Worm (Caenorhabditis elegans): ENCODE results near the gene C05D11.8.

Gene C05D11.8

ce11 chrIII:6411914-6412313 lies 15.2 kb downstream of the C05D11.8 start, which contains the start of gene C05D11.5:
Gene C05D11.5, minus strand, starts transcription at chrIII:6412014.
- TF ChIP-seq swsn-7 (tag; optimal IDR thresholded peaks at IDR 0.05), result no peak
- TF ChIP-seq nhr-71 (tag; optimal IDR thresholded peaks at IDR 0.05), result no peak
- TF ChIP-seq ceh-82 (tag; optimal IDR thresholded peaks at IDR 0.05), result no peak
- no peak for TF ChIP-seq ztf-11 (tag; optimal IDR thresholded peaks at IDR 0.05)
- no peak for TF ChIP-seq C16A3.4 (tag; optimal IDR thresholded peaks at IDR 0.05)
- TF ChIP-seq ces-1 (GFP tag; optimal IDR thresholded peaks at IDR 0.05), result no peak
- TF ChIP-seq nhr-85 (tag), result no peak
- no peak for TF ChIP-seq fkh-4 (tag; optimal IDR thresholded peaks at IDR 0.05; ENCODE audit: borderline replicate concordance)
- no peak for TF ChIP-seq tbx-2 (tag; optimal IDR thresholded peaks at IDR 0.05)
- TF ChIP-seq sox-4 (tag; optimal IDR thresholded peaks at IDR 0.05), result no peak
- no peak for TF ChIP-seq dsc-1 (tag; optimal IDR thresholded peaks at IDR 0.05)

- no peak for TF ChIP-seq zip-4 (GFP tag; optimal IDR thresholded peaks at IDR 0.05)
- TF ChIP-seq C04F5.9 (tag; optimal IDR thresholded peaks at IDR 0.05), result no peak
- TF ChIP-seq unc-86 (tag; optimal IDR thresholded peaks at IDR 0.05), result no peak
- TF ChIP-seq nhr-47 (tag; optimal IDR thresholded peaks at IDR 0.05), result no peak
- TF ChIP-seq egl-13 (tag; optimal IDR thresholded peaks at IDR 0.05), result no peak
- TF ChIP-seq efl-3 (GFP tag; optimal IDR thresholded peaks at IDR 0.05), result no peak
- no peak for TF ChIP-seq fkh-8 (tag; optimal IDR thresholded peaks at IDR 0.05)
- TF ChIP-seq mdl-1 (tag; optimal IDR thresholded peaks at IDR 0.05), result no peak
- peak; percentile 11 for TF ChIP-seq snu-23 (GFP tag; optimal IDR thresholded peaks at IDR 0.05)
- TF ChIP-seq dpl-1 (GFP tag; optimal IDR thresholded peaks at IDR 0.05), result no peak
- TF ChIP-seq nhr-76 (tag; optimal IDR thresholded peaks at IDR 0.05), result no peak
- no peak for TF ChIP-seq nhr-11 (tag; optimal IDR thresholded peaks at IDR 0.05)
- no peak for TF ChIP-seq sup-37 (GFP tag; optimal IDR thresholded peaks at IDR 0.05)
- TF ChIP-seq aly-2 (tag; optimal IDR thresholded peaks at IDR 0.05), result no peak
- TF ChIP-seq tbx-2 (tag; optimal IDR thresholded peaks at IDR 0.05), result no peak
- TF ChIP-seq ztf-11 (tag; optimal IDR thresholded peaks at IDR 0.05), result no peak
- TF ChIP-seq nhr-71 (tag; optimal IDR thresholded peaks at IDR 0.05), result peak; percentile 35
- no peak for TF ChIP-seq skn-1 (tag; optimal IDR thresholded peaks at IDR 0.05)
- TF ChIP-seq elt-2 (tag; optimal IDR thresholded peaks at IDR 0.05), result peak; percentile 25
- TF ChIP-seq nhr-77 (tag; optimal IDR thresholded peaks at IDR 0.05), result no peak
- TF ChIP-seq zag-1 (tag; optimal IDR thresholded peaks at IDR 0.05), result no peak
- no peak for TF ChIP-seq fos-1 (tag; optimal IDR thresholded peaks at IDR 0.05)
- TF ChIP-seq Y116A8C.19 (tag; optimal IDR thresholded peaks at IDR 0.05; ENCODE audit: borderline replicate concordance), result no peak
- no peak for TF ChIP-seq pag-3 (tag; optimal IDR thresholded peaks at IDR 0.05; ENCODE audit: borderline replicate concordance, insufficient read depth)
- no peak for TF ChIP-seq F16B12.6 (tag; optimal IDR thresholded peaks at IDR 0.05)
- no peak for TF ChIP-seq ztf-4 (tag; optimal IDR thresholded peaks at IDR 0.05)
- no peak for TF ChIP-seq vab-15 (tag; optimal IDR thresholded peaks at IDR 0.05)
- TF ChIP-seq lin-13 (GFP tag; optimal IDR thresholded peaks at IDR 0.05), result no peak
- no peak for TF ChIP-seq hpl-2 (GFP tag; optimal IDR thresholded peaks at IDR 0.05)
- no peak for TF ChIP-seq tlp-1 (tag; optimal IDR thresholded peaks at IDR 0.05)
- TF ChIP-seq ceh-90 (tag; optimal IDR thresholded peaks at IDR 0.05), result no peak
- no peak for TF ChIP-seq sptf-1 (tag; optimal IDR thresholded peaks at IDR 0.05)
- TF ChIP-seq lin-35 (GFP tag; optimal IDR thresholded peaks at IDR 0.05), result peak in 1 of 2 experiments; percentile 29
- peak; percentile 61 for TF ChIP-seq nhr-85 (tag)
- TF ChIP-seq isw-1 (GFP tag; IDR thresholded peaks at IDR 0.05), result no peak
- no peak for TF ChIP-seq hlh-17 (GFP tag; optimal IDR thresholded peaks at IDR 0.05; ENCODE audit: borderline replicate concordance)
- no peak for TF ChIP-seq ces-1 (GFP tag; optimal IDR thresholded peaks at IDR 0.05)
- TF ChIP-seq nhr-84 (tag; optimal IDR thresholded peaks at IDR 0.05), result no peak
- peak; percentile 33 for TF ChIP-seq blmp-1 (tag; optimal IDR thresholded peaks at IDR 0.05)
- no peak for TF ChIP-seq ets-5 (GFP tag; IDR thresholded peaks at IDR 0.05)
- no peak for TF ChIP-seq egl-27 (tag; optimal IDR thresholded peaks at IDR 0.05)
- TF ChIP-seq C16A3.4 (tag; optimal IDR thresholded peaks at IDR 0.05), result peak; percentile 13
- TF ChIP-seq lsy-2 (tag; optimal IDR thresholded peaks at IDR 0.05), result peak in 1 of 2 experiments; percentile 51
- TF ChIP-seq aha-1 (tag; optimal IDR thresholded peaks at IDR 0.05), result no peak
- no peak for TF ChIP-seq rnt-1 (tag; optimal IDR thresholded peaks at IDR 0.05)
- no peak for TF ChIP-seq unc-98 (GFP tag; IDR thresholded peaks at IDR 0.05)
- TF ChIP-seq dsc-1 (tag; optimal IDR thresholded peaks at IDR 0.05), result no peak
Measured at ce11 chrIII:6411430-6411829, 15.7 kb downstream of the C05D11.8 start.

Measured in whole organism, L1 larva.